Worm (Caenorhabditis elegans): ENCODE data around the gene acp-3.

DNA sequence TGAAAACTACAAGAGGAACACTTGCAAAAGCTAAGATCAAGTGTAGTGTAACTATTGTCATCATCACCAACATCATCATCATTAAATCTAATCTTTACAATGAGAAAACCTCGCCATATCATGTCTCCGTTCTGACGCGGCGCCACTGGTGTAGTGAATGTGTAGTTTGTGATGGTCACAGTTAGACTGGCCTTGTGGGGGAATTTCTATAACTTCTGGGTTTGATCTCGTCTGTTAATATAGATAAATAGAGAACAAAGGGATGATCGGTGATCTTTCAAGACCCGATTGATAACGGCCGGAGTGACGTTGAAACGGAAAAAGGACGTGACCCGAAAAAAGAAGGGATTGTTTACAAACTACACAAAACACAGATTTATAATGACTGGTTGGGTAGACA is 3.9 kb upstream of the acp-3 start:
- TF ChIP-seq ekl-4 (GFP tag; IDR thresholded peaks at IDR 0.05) (no peak), mel-28 (tag; optimal IDR thresholded peaks at IDR 0.05; ENCODE audit: borderline replicate concordance) (no peak), nfya-2 (GFP tag; IDR thresholded peaks at IDR 0.05) (no peak), unc-62 (GFP tag; optimal IDR thresholded peaks at IDR 0.05) (no peak), madf-3 (GFP tag; IDR thresholded peaks at IDR 0.05) (no peak), lag-1 (GFP tag; IDR thresholded peaks at IDR 0.05) (no peak), zfh-2 (GFP tag; conservative IDR thresholded peaks at IDR 0.05) (no peak), K11D2.4 (GFP tag; IDR thresholded peaks at IDR 0.05) (no peak)

Measured in whole organism, young adult.